Fruit fly (Drosophila melanogaster) ovary, adult (tissue): Measurements from ENCODE around the gene Det.
A peak's percentile ranks its signal among the peaks of the same experiment; 100 is the strongest.

ENCODE experiments used
- CG17801 ChIP-seq: fragments of 200-800 bp; optimal IDR thresholded peaks from 2 replicates; lab custom pipeline; 2019; ENCODE audit warnings: missing biosample characterization, mild to moderate bottlenecking, missing genetic modification characterization, moderate library complexity; ENCODE audit not compliant: partially characterized antibody

Gene Det

dm6 chr3R:17127912-17128311, 21.6 kb upstream of the Det start, which contains the start of gene CG31265:
TSS of gene CG31265 (plus strand) at chr3R:17128212.
- no peak for TF ChIP-seq CG17801 (GFP tag; lab: Kevin White, UChicago)

- no peak for TF ChIP-seq CG17801 (GFP tag; lab: Kevin White, UChicago)
These were observed 19.1 kb upstream of the Det start, which contains the start of gene CG17475 for dm6 chr3R:17130326-17130725. TSS of gene CG17475 (minus strand) at chr3R:17130426.

DNA sequence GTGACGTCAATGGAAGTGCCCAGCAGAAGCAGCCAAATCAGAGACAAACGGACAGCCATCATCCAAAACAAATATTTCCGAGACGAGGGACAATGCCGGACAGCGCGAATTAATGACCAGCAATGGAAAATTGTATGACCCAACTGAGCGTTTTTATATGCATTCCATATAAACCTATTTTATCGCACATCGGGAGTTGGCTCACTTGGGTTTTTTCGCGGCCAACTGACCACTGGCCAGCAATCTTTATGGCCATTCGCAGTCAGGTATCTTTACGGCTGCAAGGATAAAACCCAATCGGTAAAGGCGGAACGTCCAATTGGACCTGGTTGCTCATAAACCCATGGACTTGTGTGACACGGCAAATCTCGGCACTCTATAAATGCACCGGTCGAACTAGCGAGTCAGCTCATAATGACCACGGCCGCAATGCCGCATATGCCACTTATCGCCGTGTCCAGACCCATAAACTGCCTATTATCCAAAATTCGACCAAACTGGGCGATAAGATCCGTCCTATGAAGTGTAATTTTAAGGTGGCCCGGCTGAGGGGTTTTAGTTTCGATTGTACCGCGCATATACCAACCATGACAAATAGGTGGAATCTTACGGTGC, 17.3 kb upstream of the Det start, which contains the start of the genes CG4053 and CG31266:
CG4053 (minus strand) TSS at position 101 of the 615 bp plus-strand sequence.
CG31266 (plus strand) TSS at position 565 of the 615 bp plus-strand sequence.
- no peak for TF ChIP-seq CG17801 (GFP tag; lab: Kevin White, UChicago)

DNA sequence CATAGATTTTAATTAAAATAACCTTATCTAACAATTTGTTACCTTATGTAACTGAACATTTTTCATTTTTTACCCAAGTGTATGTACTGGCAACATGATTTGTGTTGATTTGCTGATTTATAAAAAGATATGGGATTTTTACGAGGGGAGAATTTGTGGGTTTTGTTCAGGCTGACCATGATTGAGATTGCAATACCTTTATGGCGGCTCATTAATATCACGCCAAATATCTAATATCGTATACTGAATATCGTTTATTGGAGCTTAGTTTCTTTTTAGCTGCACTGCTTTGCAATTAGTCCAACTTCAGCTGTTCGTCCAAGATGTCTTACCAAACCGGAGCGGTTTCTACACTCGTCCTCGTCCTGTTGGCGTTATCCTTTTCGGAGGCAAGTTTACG, 15.6 kb upstream of the Det start, which contains the start of gene CG31267:
CG31267 (plus strand) TSS at position 301 of the 400 bp plus-strand sequence.
- TF ChIP-seq CG17801 (GFP tag; lab: Kevin White, UChicago), result no peak

DNA sequence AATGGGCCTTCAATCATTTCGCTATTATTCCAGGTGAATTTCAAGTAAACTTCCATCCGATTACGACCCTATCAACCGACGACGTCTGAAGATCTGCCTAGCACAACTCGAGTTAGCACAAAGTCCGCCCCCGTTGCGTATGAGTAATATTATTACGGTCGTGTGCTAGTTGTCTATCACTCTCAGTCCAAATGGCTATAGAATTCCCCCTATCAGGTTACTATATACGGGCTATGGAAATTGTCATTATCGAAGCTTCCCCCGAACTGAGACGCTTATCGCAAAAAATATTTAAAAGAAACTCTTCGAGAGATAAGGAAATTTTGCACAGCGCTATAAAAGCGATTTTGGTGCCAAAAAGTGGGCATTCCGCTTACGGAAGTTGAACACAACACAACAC, 13.7 kb upstream of the Det start, which contains the start of gene CG5246:
CG5246 (plus strand) TSS at position 365 of the 400 bp plus-strand sequence.
- no peak for TF ChIP-seq CG17801 (GFP tag; lab: Kevin White, UChicago)

DNA sequence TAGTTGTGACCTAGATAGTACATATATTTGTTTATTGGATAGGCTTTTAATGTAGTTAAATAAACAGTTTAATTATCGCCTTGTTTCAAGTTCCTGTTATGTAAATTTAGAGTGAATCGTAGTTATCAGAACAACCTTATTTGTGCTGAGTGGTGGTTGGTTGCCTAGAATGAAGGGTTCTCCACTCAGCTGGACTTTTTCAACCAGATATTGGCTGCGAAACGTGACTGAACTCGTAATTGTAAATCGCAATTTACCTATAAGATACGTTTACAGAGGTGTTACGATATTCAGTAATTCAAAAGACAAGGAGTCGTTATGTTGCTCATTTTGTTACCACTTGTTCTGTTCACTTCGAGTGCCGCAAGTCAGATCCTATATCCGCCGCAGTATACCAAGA, 11.9 kb upstream of the Det start, which contains the start of gene CG5255:
CG5255 (plus strand) TSS at position 301 of the 400 bp plus-strand sequence.
- TF ChIP-seq CG17801 (GFP tag; lab: Kevin White, UChicago), result no peak

- TF ChIP-seq CG17801 (GFP tag; lab: Kevin White, UChicago), result no peak
These were observed 10.8 kb upstream of the Det start, which contains the start of gene CG5265 for dm6 chr3R:17138699-17139098. TSS of gene CG5265 (plus strand) at chr3R:17138999.

DNA sequence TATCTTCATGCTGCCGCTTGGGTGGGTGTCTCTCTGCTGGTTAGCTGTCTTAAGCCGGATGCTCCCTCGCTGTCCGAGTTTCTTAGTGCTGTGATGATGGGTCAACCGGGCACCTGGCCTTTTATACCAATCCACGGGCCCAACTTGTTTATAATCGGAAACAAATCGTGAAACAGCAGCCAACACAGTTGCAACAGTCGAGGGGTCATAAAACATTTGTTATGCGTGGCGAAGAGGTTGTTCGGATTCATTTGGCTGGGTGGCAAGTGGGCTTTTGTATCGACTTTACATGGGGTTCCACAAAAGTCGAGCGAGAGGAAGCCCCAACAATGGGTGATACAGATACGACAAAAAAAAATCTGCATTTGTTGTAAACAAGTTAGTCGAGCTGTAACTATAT, 7.2 kb upstream of the Det start, which contains the start of gene TwdlW:
TwdlW (minus strand) TSS at position 101 of the 400 bp plus-strand sequence.
- no peak for TF ChIP-seq CG17801 (GFP tag; lab: Kevin White, UChicago)

- no peak for TF ChIP-seq CG17801 (GFP tag; lab: Kevin White, UChicago)
These were observed 1.7 kb upstream of the Det start for dm6 chr3R:17147647-17148244.

DNA sequence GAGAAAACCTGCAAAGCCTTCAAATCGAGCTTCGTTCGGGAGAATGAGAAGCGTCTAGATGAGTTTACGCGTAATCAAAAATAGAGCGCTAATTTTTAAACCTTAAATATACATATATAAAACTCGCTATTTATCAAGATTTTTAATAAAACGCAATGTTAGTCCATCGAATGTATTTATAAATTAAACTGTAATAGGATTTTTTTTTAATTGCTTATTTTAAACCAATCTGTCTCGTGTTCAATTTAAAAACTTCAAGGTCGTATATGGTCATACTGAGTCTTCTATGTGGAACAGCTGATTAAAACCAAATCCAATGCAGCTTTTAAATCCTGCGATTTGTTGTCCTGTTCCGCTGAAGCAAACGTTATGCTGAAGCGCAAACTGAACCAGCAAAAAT, 820 bp downstream of the Det start, which contains the start of gene Smug:
Smug (plus strand) TSS at position 301 of the 400 bp plus-strand sequence.
- no peak for TF ChIP-seq CG17801 (GFP tag; lab: Kevin White, UChicago)

DNA sequence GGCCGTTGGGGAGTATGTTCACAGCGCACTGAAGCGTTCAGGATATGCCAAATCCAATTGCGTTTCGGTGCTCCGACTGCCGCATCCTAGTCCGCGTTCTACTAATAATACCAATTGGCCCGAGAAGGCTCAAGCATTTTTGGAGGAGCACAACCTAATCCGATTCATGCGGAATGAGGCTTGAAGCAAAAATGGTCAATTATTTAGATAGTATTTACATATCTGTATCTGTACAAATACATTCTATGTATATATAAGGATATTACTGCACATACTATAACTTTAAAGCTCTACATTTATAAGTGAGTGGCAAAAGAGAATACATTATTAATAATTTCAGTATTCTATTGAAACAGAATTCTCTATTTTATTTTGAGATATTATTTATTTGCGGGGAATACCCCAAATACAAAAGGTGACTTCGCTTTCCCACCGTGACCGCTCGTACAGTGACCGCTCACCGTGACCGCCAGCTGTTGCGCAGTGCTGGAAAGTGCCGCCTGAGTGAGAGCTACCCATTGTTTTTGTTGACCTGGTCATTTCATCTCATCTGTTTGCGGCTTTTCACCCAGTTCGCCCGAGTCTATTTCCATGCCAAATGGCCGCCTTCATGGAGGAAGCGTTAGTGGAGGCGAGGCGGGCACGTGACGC, 2.0 kb downstream of the Det start, which contains the start of gene CG5292:
CG5292 (plus strand) TSS at position 486 of the 651 bp plus-strand sequence.
- peak; percentile 27 for TF ChIP-seq CG17801 (GFP tag; lab: Kevin White, UChicago)

DNA sequence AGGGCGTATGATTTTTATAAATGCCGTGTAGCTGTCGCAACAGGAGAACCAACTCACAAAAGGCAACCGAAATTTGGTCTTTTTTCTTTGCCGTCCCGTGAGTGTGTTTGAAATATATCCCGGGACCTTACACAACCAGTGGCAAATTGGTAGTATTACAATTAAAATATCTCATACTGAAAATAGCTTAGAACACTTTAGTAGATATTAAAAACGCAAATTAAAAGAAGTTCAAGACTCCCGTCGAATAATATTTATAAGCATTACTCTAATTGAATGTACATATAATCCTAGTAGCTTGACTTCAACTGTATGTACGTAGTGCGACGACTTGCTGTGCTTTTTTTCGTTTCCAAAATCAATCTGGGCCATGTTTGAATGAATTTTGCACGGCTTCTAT, 28.7 kb downstream of the Det start:
- TF ChIP-seq CG17801 (GFP tag; lab: Kevin White, UChicago), result no peak

DNA sequence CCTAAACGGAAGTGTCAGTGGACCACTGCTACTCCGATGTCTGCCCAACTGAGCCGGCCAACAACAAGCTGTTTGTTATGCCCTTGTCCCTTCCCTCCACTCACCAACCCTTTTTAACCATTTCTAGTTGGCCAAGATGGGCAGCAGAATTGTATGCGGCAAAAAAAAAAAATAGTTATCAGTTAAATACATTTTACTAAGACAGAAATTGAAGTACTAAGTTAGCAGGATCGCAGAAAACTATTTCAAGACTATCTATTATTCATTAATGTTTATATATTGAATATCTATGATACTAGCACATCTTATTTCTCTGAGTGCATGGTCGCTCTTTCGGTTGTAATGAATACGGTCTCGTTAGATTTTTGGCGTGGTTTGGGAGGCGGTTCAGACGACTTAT, 42.5 kb downstream of the Det start:
- no peak for TF ChIP-seq CG17801 (GFP tag; lab: Kevin White, UChicago)

dm6 chr3R:17193657-17194056, 44.2 kb downstream of the Det start:
- TF ChIP-seq CG17801 (GFP tag; lab: Kevin White, UChicago), result no peak

- no peak for TF ChIP-seq CG17801 (GFP tag; lab: Kevin White, UChicago)
These were observed 48.1 kb downstream of the Det start for dm6 chr3R:17197599-17197998.
